Fruit fly (Drosophila melanogaster) whole organism, embryonic: ENCODE measurements around the gene CG32117.

ENCODE experiments used
- BtbVII ChIP-seq: fragments of 200-800 bp; sonication (Bioruptor generic); optimal IDR thresholded peaks from 3 replicates; lab custom pipeline; 2017; ENCODE audit warnings: missing biosample characterization, mild to moderate bottlenecking, missing genetic modification characterization
- CG10267 ChIP-seq: fragments of 200-800 bp; sonication (Bioruptor generic); optimal IDR thresholded peaks from 2 replicates; lab custom pipeline; 2018; ENCODE audit warnings: missing biosample characterization, mild to moderate bottlenecking, missing genetic modification characterization, moderate library complexity
- CG10431 ChIP-seq: fragments of 200-800 bp; sonication (Bioruptor generic); optimal IDR thresholded peaks from 3 replicates; lab custom pipeline; 2018; ENCODE audit warnings: missing biosample characterization, mild to moderate bottlenecking, missing genetic modification characterization
- CG11093 ChIP-seq: fragments of 200-800 bp; sonication (Bioruptor generic); IDR thresholded peaks from 3 replicates; pipeline ENCODE4 v1.3.6; 2022; ENCODE audit warnings: missing biosample characterization, missing genetic modification characterization
- CG11560 ChIP-seq: fragments of 200-800 bp; sonication (Bioruptor generic); IDR thresholded peaks from 3 replicates; pipeline ENCODE4 v1.3.6; 2022; ENCODE audit warnings: missing biosample characterization, missing genetic modification characterization
- CG12391 ChIP-seq: fragments of 200-800 bp; sonication (Bioruptor generic); optimal IDR thresholded peaks from 3 replicates; lab custom pipeline; 2018; ENCODE audit warnings: missing biosample characterization, mild to moderate bottlenecking, missing genetic modification characterization, moderate library complexity
- CG13123 ChIP-seq: fragments of 200-800 bp; sonication (Bioruptor generic); optimal IDR thresholded peaks from 2 replicates; lab custom pipeline; 2016; ENCODE audit warnings: missing biosample characterization, missing genetic modification characterization
- CG14860 ChIP-seq: fragments of 200-800 bp; sonication (Bioruptor generic); IDR thresholded peaks from 3 replicates; pipeline ENCODE4 v1.3.6; 2022; ENCODE audit warnings: missing biosample characterization, missing genetic modification characterization; ENCODE audit not compliant: partially characterized antibody
- CG18262 ChIP-seq: fragments of 200-800 bp; optimal IDR thresholded peaks from 3 replicates; lab custom pipeline; 2019; ENCODE audit warnings: missing biosample characterization, mild to moderate bottlenecking, missing genetic modification characterization, moderate library complexity
- CG2712 ChIP-seq: fragments of 200-800 bp; optimal IDR thresholded peaks from 3 replicates; lab custom pipeline; 2019; ENCODE audit warnings: missing biosample characterization, mild to moderate bottlenecking, missing genetic modification characterization, moderate library complexity
- CG31365 ChIP-seq: fragments of 200-800 bp; sonication (Bioruptor generic); optimal IDR thresholded peaks from 2 replicates; lab custom pipeline; 2018; ENCODE audit warnings: missing biosample characterization, mild to moderate bottlenecking, missing genetic modification characterization
- CG4424 ChIP-seq: fragments of 200-800 bp; sonication (Bioruptor generic); optimal IDR thresholded peaks from 3 replicates; lab custom pipeline; 2016; ENCODE audit warnings: missing biosample characterization, missing genetic modification characterization
- CG4707 ChIP-seq: fragments of 200-800 bp; sonication (Bioruptor generic); optimal IDR thresholded peaks from 2 replicates; lab custom pipeline; 2018; ENCODE audit warnings: missing biosample characterization, mild to moderate bottlenecking, missing genetic modification characterization, moderate library complexity
- CG4730 ChIP-seq: fragments of 200-800 bp; sonication (Bioruptor generic); IDR thresholded peaks from 2 replicates; pipeline ENCODE4 v1.3.6; 2022; ENCODE audit warnings: missing biosample characterization, missing genetic modification characterization
- CG5180 ChIP-seq: fragments of 200-800 bp; sonication (Bioruptor generic); optimal IDR thresholded peaks from 3 replicates; lab custom pipeline; 2017; ENCODE audit warnings: missing biosample characterization, missing genetic modification characterization, mild to moderate bottlenecking, moderate library complexity, missing genetic modification reagents
- CG6683 ChIP-seq: fragments of 200-800 bp; sonication (Bioruptor generic); optimal IDR thresholded peaks from 2 replicates; lab custom pipeline; 2017; ENCODE audit warnings: missing biosample characterization, mild to moderate bottlenecking, missing genetic modification characterization, missing genetic modification reagents
- CG6765 ChIP-seq: fragments of 200-800 bp; sonication (Bioruptor generic); optimal IDR thresholded peaks from 3 replicates; lab custom pipeline; 2017; ENCODE audit warnings: missing biosample characterization, mild to moderate bottlenecking, missing genetic modification characterization
- CG6791 ChIP-seq: fragments of 200-800 bp; sonication (Bioruptor generic); IDR thresholded peaks from 3 replicates; pipeline ENCODE4 v1.3.6; 2022; ENCODE audit warnings: missing biosample characterization, missing genetic modification characterization; ENCODE audit not compliant: partially characterized antibody
- CG7271 ChIP-seq: fragments of 200-800 bp; sonication (Bioruptor generic); optimal IDR thresholded peaks from 2 replicates; lab custom pipeline; 2018; ENCODE audit warnings: missing biosample characterization, mild to moderate bottlenecking, missing genetic modification characterization, moderate library complexity
- CG7839 ChIP-seq: fragments of 200-800 bp; sonication (Bioruptor generic); optimal IDR thresholded peaks from 3 replicates; lab custom pipeline; 2018; ENCODE audit warnings: missing biosample characterization, mild to moderate bottlenecking, missing genetic modification characterization, moderate library complexity
- CHES-1-like ChIP-seq: fragments of 200-800 bp; sonication (Bioruptor generic); optimal IDR thresholded peaks from 2 replicates; lab custom pipeline; 2016; ENCODE audit warnings: missing biosample characterization, missing genetic modification characterization
- CoRest ChIP-seq: fragments of 200-800 bp; sonication (Bioruptor generic); optimal IDR thresholded peaks from 3 replicates; lab custom pipeline; 2018; ENCODE audit warnings: missing biosample characterization, mild to moderate bottlenecking, missing genetic modification characterization, moderate library complexity
- Ets97D ChIP-seq: fragments of 200-800 bp; sonication (Bioruptor generic); optimal IDR thresholded peaks from 3 replicates; lab custom pipeline; 2016; ENCODE audit warnings: missing biosample characterization, missing genetic modification characterization
- Fer2 ChIP-seq: fragments of 200-800 bp; sonication (Bioruptor generic); optimal IDR thresholded peaks from 2 replicates; lab custom pipeline; 2018; ENCODE audit warnings: missing biosample characterization, mild to moderate bottlenecking, missing genetic modification characterization, moderate library complexity
- HHEX ChIP-seq: fragments of 200-800 bp; sonication (Bioruptor generic); optimal IDR thresholded peaks from 3 replicates; lab custom pipeline; 2017; ENCODE audit warnings: missing biosample characterization, mild to moderate bottlenecking, missing genetic modification characterization, missing genetic modification reagents
- Hand ChIP-seq: fragments of 200-800 bp; sonication (Bioruptor generic); optimal IDR thresholded peaks from 2 replicates; lab custom pipeline; 2017; ENCODE audit warnings: mild to moderate bottlenecking, missing biosample characterization, missing genetic modification reagents, missing genetic modification characterization
- Nf-YB ChIP-seq: fragments of 200-800 bp; sonication (Bioruptor generic); optimal IDR thresholded peaks from 3 replicates; lab custom pipeline; 2019; ENCODE audit warnings: missing biosample characterization, mild to moderate bottlenecking, missing genetic modification characterization, moderate library complexity
- Six4 ChIP-seq: fragments of 200-800 bp; sonication (Bioruptor generic); optimal IDR thresholded peaks from 2 replicates; lab custom pipeline; 2016; ENCODE audit warnings: missing biosample characterization, missing genetic modification characterization
- Stat92E ChIP-seq, 3 experiments: fragments of >200 bp in 2 of 3; fragments of 200-800 bp in 1 of 3; sonication (Bioruptor generic) in 1 of 3; optimal IDR thresholded peaks; 2 replicates each; lab custom pipeline; 2017 to 2019; ENCODE audit warnings: missing biosample characterization in 3 of 3, missing genetic modification characterization in 3 of 3, mild to moderate bottlenecking in 1 of 3, moderate library complexity in 1 of 3
- Trl ChIP-seq, 3 experiments: fragments of >200 bp in 2 of 3; fragments of 200-800 bp in 1 of 3; sonication (Bioruptor generic) in 1 of 3; optimal IDR thresholded peaks; 2 replicates in 1 of 3; 3 replicates in 2 of 3; lab custom pipeline; 2016 to 2017; ENCODE audit warnings: missing biosample characterization in 1 of 3, missing genetic modification characterization in 1 of 3
- Usf ChIP-seq: fragments of 200-800 bp; sonication (Bioruptor generic); optimal IDR thresholded peaks from 2 replicates; lab custom pipeline; 2017; ENCODE audit warnings: missing genotype, missing biosample characterization, missing genetic modification characterization
- ap ChIP-seq: fragments of 200-800 bp; sonication (Bioruptor generic); IDR thresholded peaks from 2 replicates; pipeline ENCODE4 v1.3.6; 2022; ENCODE audit warnings: missing biosample characterization, missing genetic modification characterization
- chinmo ChIP-seq: fragments of 200-800 bp; sonication (Bioruptor generic); IDR thresholded peaks from 4 replicates; pipeline ENCODE4 v1.3.6; 2022; ENCODE audit warnings: missing biosample characterization, missing genetic modification characterization; ENCODE audit not compliant: partially characterized antibody
- ci ChIP-seq: fragments of 200-800 bp; sonication (Bioruptor generic); IDR thresholded peaks from 3 replicates; pipeline ENCODE4 v1.3.6; 2022; ENCODE audit warnings: missing biosample characterization, missing genetic modification characterization
- dan ChIP-seq: fragments of 200-800 bp; sonication (Bioruptor generic); IDR thresholded peaks from 2 replicates; pipeline ENCODE4 v1.3.6; 2022; ENCODE audit warnings: missing biosample characterization, missing genetic modification characterization
- dmrt99B ChIP-seq: fragments of 200-800 bp; sonication (Bioruptor generic); optimal IDR thresholded peaks from 2 replicates; lab custom pipeline; 2018; ENCODE audit warnings: missing biosample characterization, mild to moderate bottlenecking, missing genetic modification characterization, moderate library complexity
- dpn ChIP-seq, 2 experiments: fragments of 200-800 bp; sonication (Bioruptor generic); optimal IDR thresholded peaks; 3 replicates each; lab custom pipeline; 2016; ENCODE audit warnings: missing biosample characterization in 2 of 2, missing genetic modification characterization in 2 of 2
- eyg ChIP-seq: fragments of 200-800 bp; sonication (Bioruptor generic); optimal IDR thresholded peaks from 3 replicates; lab custom pipeline; 2016; ENCODE audit warnings: missing biosample characterization, missing genetic modification characterization
- ftz-f1 ChIP-seq: fragments of 200-800 bp; sonication (Bioruptor generic); optimal IDR thresholded peaks from 2 replicates; lab custom pipeline; 2016; ENCODE audit warnings: missing biosample characterization, missing genetic modification characterization
- hbn ChIP-seq: fragments of 200-800 bp; sonication (Bioruptor generic); IDR thresholded peaks from 2 replicates; pipeline ENCODE4 v1.3.6; 2022; ENCODE audit warnings: missing biosample characterization, missing genetic modification characterization; ENCODE audit not compliant: partially characterized antibody
- mld ChIP-seq: fragments of 200-800 bp; sonication (Bioruptor generic); IDR thresholded peaks from 3 replicates; pipeline ENCODE4 v1.3.6; 2022; ENCODE audit warnings: missing biosample characterization, missing genetic modification characterization; ENCODE audit not compliant: partially characterized antibody
- nerfin-2 ChIP-seq: fragments of 200-800 bp; sonication (Bioruptor generic); IDR thresholded peaks from 2 replicates; pipeline ENCODE4 v1.3.6; 2022; ENCODE audit warnings: missing biosample characterization, missing genetic modification characterization; ENCODE audit not compliant: partially characterized antibody
- odd ChIP-seq: fragments of 200-800 bp; sonication (Bioruptor generic); optimal IDR thresholded peaks from 2 replicates; lab custom pipeline; 2017; ENCODE audit warnings: missing biosample characterization, mild to moderate bottlenecking, missing genetic modification characterization
- onecut ChIP-seq: fragments of 200-800 bp; sonication (Bioruptor generic); IDR thresholded peaks from 2 replicates; pipeline ENCODE4 v1.3.6; 2022; ENCODE audit warnings: missing biosample characterization, missing genetic modification characterization
- psq ChIP-seq: fragments of 200-800 bp; sonication (Bioruptor generic); optimal IDR thresholded peaks from 2 replicates; lab custom pipeline; 2017; ENCODE audit warnings: missing biosample characterization, missing genetic modification characterization
- sr ChIP-seq: fragments of 200-800 bp; sonication (Bioruptor generic); IDR thresholded peaks from 3 replicates; pipeline ENCODE4 v1.3.6; 2022; ENCODE audit warnings: missing biosample characterization, missing genetic modification characterization
- sug ChIP-seq: fragments of 200-800 bp; optimal IDR thresholded peaks from 2 replicates; lab custom pipeline; 2019; ENCODE audit warnings: missing biosample characterization, mild to moderate bottlenecking, missing genetic modification characterization, moderate library complexity
- ttk ChIP-seq: fragments of 200-800 bp; sonication (Bioruptor generic); IDR thresholded peaks from 2 replicates; pipeline ENCODE4 v2.1.2; 2022; ENCODE audit warnings: missing biosample characterization, missing genetic modification characterization
- tup ChIP-seq: fragments of 200-800 bp; sonication (Bioruptor generic); optimal IDR thresholded peaks from 2 replicates; lab custom pipeline; 2016; ENCODE audit warnings: missing biosample characterization, mild to moderate bottlenecking, missing genetic modification characterization, moderate library complexity
- vvl ChIP-seq: fragments of 200-800 bp; sonication (Bioruptor generic); IDR thresholded peaks from 2 replicates; pipeline ENCODE4 v1.3.6; 2022; ENCODE audit warnings: missing biosample characterization, missing genetic modification characterization

Gene CG32117

DNA sequence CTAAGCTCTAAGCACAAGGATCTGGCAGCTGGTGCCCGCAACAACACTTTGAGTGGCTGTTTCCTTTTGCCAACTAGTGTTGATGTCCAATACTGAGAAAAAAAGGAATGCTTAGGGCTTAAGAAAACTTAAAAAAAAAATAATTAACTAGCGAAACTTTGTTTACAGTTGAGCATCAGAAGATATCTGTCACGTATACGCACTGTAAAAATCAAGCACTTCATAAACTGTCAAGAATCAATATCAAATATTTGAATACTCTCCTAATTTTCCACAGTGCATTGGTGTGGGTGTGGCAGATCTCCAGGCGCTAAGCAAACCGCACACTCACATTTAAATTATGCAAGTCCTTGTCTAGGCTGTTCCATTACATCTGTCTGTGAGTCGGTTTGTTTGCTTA, 29.3 kb downstream of the CG32117 start (continued):
- TF ChIP-seq CHES-1-like (GFP tag; lab: Kevin White, UChicago) (no peak), onecut (GFP tag; lab: Robert Waterston, UW) (0 out of 2 replicates have a peak, but pooled peaks have one; percentile 7), odd (GFP tag; lab: Kevin White, UChicago) (no peak), psq (GFP tag; lab: Kevin White, UChicago) (no peak), chinmo (GFP tag; lab: Robert Waterston, UW) (no peak), Ets97D (GFP tag; lab: Kevin White, UChicago) (no peak), CG10267 (tag; lab: Kevin White, UChicago) (no peak), BtbVII (GFP tag; lab: Kevin White, UChicago) (no peak), CG6765 (GFP tag; lab: Kevin White, UChicago) (no peak), sr (GFP tag; lab: Robert Waterston, UW) (no peak), CG4730 (GFP tag; lab: Robert Waterston, UW) (no peak), CG7271 (tag; lab: Kevin White, UChicago) (no peak), CG7839 (tag; lab: Kevin White, UChicago) (peak; percentile 40), Fer2 (tag; lab: Kevin White, UChicago) (no peak), Usf (GFP tag; lab: Kevin White, UChicago) (no peak), tup (no peak), CoRest (tag; lab: Kevin White, UChicago) (peak; percentile 17), dmrt99B (tag; lab: Kevin White, UChicago) (peak; percentile 27), HHEX (GFP tag; lab: Kevin White, UChicago) (no peak), Stat92E (GFP tag; optimal IDR thresholded peaks at IDR 0.05; lab: Kevin White, UChicago) (no peak), CG5180 (GFP tag; lab: Kevin White, UChicago) (no peak), CG14860 (GFP tag; lab: Robert Waterston, UW) (no peak), CG11560 (tag; lab: Robert Waterston, UW) (no peak), Hand (GFP tag; lab: Kevin White, UChicago) (peak; percentile 26), CG11093 (GFP tag; lab: Robert Waterston, UW) (no peak), sug (tag; lab: Kevin White, UChicago) (no peak), dpn (GFP tag; optimal IDR thresholded peaks at IDR 0.05; lab: Kevin White, UChicago) (no peak), CG18262 (tag; lab: Kevin White, UChicago) (no peak), nerfin-2 (GFP tag; lab: Robert Waterston, UW) (no peak), CG12391 (no peak), hbn (no peak), ftz-f1 (GFP tag; lab: Kevin White, UChicago) (no peak), CG2712 (tag; lab: Kevin White, UChicago) (no peak), Six4 (GFP tag; lab: Kevin White, UChicago) (no peak), ap (no peak), CG10431 (GFP tag; lab: Kevin White, UChicago) (no peak), CG6791 (GFP tag; lab: Robert Waterston, UW) (no peak), CG31365 (no peak), ci (no peak), Nf-YB (GFP tag; lab: Kevin White, UChicago) (no peak), CG4707 (no peak), dan (GFP tag; lab: Robert Waterston, UW) (no peak), eyg (GFP tag; lab: Kevin White, UChicago) (no peak), Trl (optimal IDR thresholded peaks at IDR 0.05; lab: Kevin White, UChicago) (no peak), Trl (GFP tag; optimal IDR thresholded peaks at IDR 0.05; lab: Kevin White, UChicago) (no peak), CG13123 (GFP tag; lab: Kevin White, UChicago) (no peak), ttk (GFP tag; lab: Robert Waterston, UW) (no peak), CG4424 (GFP tag; lab: Kevin White, UChicago) (no peak), vvl (peak; percentile 21; the same call in 1 of the 2 replicates), CG6683 (GFP tag; lab: Kevin White, UChicago) (no peak), mld (no peak)
